Worm (Caenorhabditis elegans) whole organism, young adult: Measurements from ENCODE around the gene B0334.20.

Experiments
- Y53G8AR.9 ChIP-seq: fragments of 200-800 bp; sonication (Bioruptor generic); conservative IDR thresholded peaks from 2 replicates; pipeline ENCODE4 v1.3.6; 2022; ENCODE audit warnings: missing genetic modification reagents, missing genetic modification characterization, missing compliant biosample characterization
- Y79H2A.3 ChIP-seq: fragments of 200-800 bp; sonication (Bioruptor generic); conservative IDR thresholded peaks from 2 replicates; pipeline ENCODE4 v1.3.6; 2022; ENCODE audit warnings: missing genetic modification reagents, missing genetic modification characterization, missing compliant biosample characterization
- ama-1 ChIP-seq, 3 experiments: fragments of 150-350 bp in 1 of 3; sonication (generic microtip) in 2 of 3; optimal IDR thresholded peaks; 2 replicates each; lab custom pipeline; 2014 to 2018; ENCODE audit warnings: missing biosample characterization in 2 of 3, missing genetic modification characterization in 2 of 3, missing genetic modification reagents in 2 of 3
- ccch-3 ChIP-seq: fragments of 200-800 bp; sonication (Bioruptor generic); optimal IDR thresholded peaks from 2 replicates; lab custom pipeline; 2018; ENCODE audit warnings: mild to moderate bottlenecking, missing genetic modification characterization, missing compliant biosample characterization
- chd-7 ChIP-seq: sonication (generic microtip); optimal IDR thresholded peaks from 2 replicates; lab custom pipeline; 2016; ENCODE audit warnings: mild to moderate bottlenecking, missing genetic modification characterization, moderate library complexity, missing compliant biosample characterization
- ekl-4 ChIP-seq: fragments of 200-800 bp; sonication (Bioruptor generic); IDR thresholded peaks from 2 replicates; pipeline ENCODE4 v1.3.6; 2022; ENCODE audit warnings: missing genetic modification reagents, missing genetic modification characterization, missing compliant biosample characterization
- mes-4 ChIP-seq: sonication (generic microtip); optimal IDR thresholded peaks from 2 replicates; lab custom pipeline; 2016; ENCODE audit warnings: missing genotype, missing genetic modification characterization, missing compliant biosample characterization
- nfya-1 ChIP-seq: sonication (generic microtip); optimal IDR thresholded peaks from 2 replicates; lab custom pipeline; 2017; ENCODE audit warnings: antibody characterized with exemption, missing compliant biosample characterization, missing genetic modification characterization, borderline replicate concordance; ENCODE audit not compliant: insufficient read depth
- nhr-27 ChIP-seq: fragments of 200-800 bp; sonication (Bioruptor generic); optimal IDR thresholded peaks from 2 replicates; lab custom pipeline; 2018; ENCODE audit warnings: mild to moderate bottlenecking, missing genetic modification characterization, moderate library complexity, missing compliant biosample characterization
- sea-2 ChIP-seq: fragments of 200-800 bp; sonication (Bioruptor generic); IDR thresholded peaks from 2 replicates; pipeline ENCODE4 v1.3.6; 2022; ENCODE audit warnings: missing genetic modification characterization, missing compliant biosample characterization
- tbx-9 ChIP-seq: sonication (generic microtip); optimal IDR thresholded peaks from 2 replicates; lab custom pipeline; 2016; ENCODE audit warnings: borderline replicate concordance, missing genetic modification characterization, inconsistent platforms, missing compliant biosample characterization
- unc-62 ChIP-seq: fragments of 150-350 bp; optimal IDR thresholded peaks from 2 replicates; lab custom pipeline; 2014; ENCODE audit warnings: missing biosample characterization, missing genetic modification reagents, missing genetic modification characterization
- ztf-3 ChIP-seq: fragments of 200-800 bp; sonication (Bioruptor generic); optimal IDR thresholded peaks from 2 replicates; lab custom pipeline; 2018; ENCODE audit warnings: mild to moderate bottlenecking, missing genetic modification characterization, missing compliant biosample characterization

DNA sequence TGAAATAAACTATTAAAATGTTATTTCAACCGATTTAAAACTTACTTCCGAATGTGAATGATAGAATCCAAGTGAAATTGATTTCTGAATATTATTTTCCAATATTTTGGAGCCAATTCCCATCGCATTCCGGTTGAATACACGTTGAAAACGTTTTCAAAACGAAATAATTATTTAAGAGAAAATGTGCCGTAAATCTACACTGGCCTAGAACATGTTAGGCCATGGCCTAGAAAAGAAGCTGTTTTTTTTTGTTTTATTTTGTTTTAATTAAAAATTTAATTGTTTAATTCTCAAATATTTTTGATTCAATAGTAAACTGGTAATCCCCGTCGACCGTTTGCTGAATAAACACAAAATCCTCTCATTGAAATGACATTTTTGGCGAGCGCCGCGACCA lies 36.4 kb downstream of the B0334.20 start:
- TF ChIP-seq mes-4 (tag; lab: Kevin White, UChicago) (no peak), nfya-1 (tag; lab: Kevin White, UChicago) (no peak), ccch-3 (GFP tag; lab: Kevin White, UChicago) (no peak), Y53G8AR.9 (GFP tag; lab: Robert Waterston, UW) (no peak), tbx-9 (tag; lab: Kevin White, UChicago) (no peak), sea-2 (GFP tag; lab: Robert Waterston, UW) (no peak), unc-62 (GFP tag; lab: Kevin White, UChicago) (no peak), ekl-4 (GFP tag; lab: Robert Waterston, UW) (no peak), nhr-27 (no peak), ama-1 (optimal IDR thresholded peaks at IDR 0.05; lab: Kevin White, UChicago) (no peak), ama-1 (GFP tag; optimal IDR thresholded peaks at IDR 0.05; lab: Kevin White, UChicago) (no peak), ztf-3 (GFP tag; lab: Kevin White, UChicago) (no peak), Y79H2A.3 (no peak), chd-7 (tag; lab: Kevin White, UChicago) (no peak)
